Worm (Caenorhabditis elegans) whole organism, mixed stage, embryonic: ENCODE results near the gene srg-21.

Experiments used
- blmp-1 ChIP-seq: fragments of 150-350 bp; optimal IDR thresholded peaks from 2 replicates; lab custom pipeline; 2014; ENCODE audit warnings: missing biosample characterization, missing genetic modification characterization
- nhr-12 ChIP-seq: fragments of 150-350 bp; optimal IDR thresholded peaks from 2 replicates; lab custom pipeline; 2014; ENCODE audit warnings: missing biosample characterization, missing genetic modification characterization
- nhr-237 ChIP-seq: fragments of 150-350 bp; optimal IDR thresholded peaks from 2 replicates; lab custom pipeline; 2014; ENCODE audit warnings: missing biosample characterization, missing genetic modification characterization
- snpc-4 ChIP-seq: fragments of 150-350 bp; optimal IDR thresholded peaks from 2 replicates; lab custom pipeline; 2014; ENCODE audit warnings: missing biosample characterization, missing genetic modification characterization
- unc-62 ChIP-seq: fragments of 150-350 bp; optimal IDR thresholded peaks from 2 replicates; lab custom pipeline; 2014; ENCODE audit warnings: missing biosample characterization, missing genetic modification reagents, missing genetic modification characterization
- ztf-11 ChIP-seq: fragments of 150-350 bp; optimal IDR thresholded peaks from 2 replicates; lab custom pipeline; 2014; ENCODE audit warnings: missing biosample characterization, missing genetic modification characterization

DNA sequence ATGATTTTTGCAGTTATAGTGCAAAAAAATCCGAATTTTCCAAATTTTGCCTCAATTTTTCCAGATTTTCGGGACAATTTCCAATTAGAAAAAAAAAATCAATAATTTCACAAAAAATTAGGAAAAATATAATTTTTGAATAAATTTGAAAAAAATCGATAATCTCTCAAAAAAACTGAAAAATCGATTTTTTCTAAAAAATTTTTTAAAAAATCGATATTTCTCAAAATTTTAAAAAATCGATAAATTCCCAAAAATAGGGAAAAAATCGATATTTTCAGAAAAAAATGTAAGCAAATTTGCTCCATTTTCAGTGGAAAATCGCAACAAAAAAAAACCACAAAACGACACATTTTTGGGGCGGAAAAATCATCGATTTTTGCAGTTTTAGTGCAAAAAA, 23.3 kb downstream of the srg-21 start:
- no peak for TF ChIP-seq nhr-12 (tag; lab: Kevin White, UChicago)
- TF ChIP-seq unc-62 (GFP tag; lab: Kevin White, UChicago): no peak
- TF ChIP-seq nhr-237 (tag; lab: Kevin White, UChicago): no peak
- TF ChIP-seq ztf-11 (tag; lab: Kevin White, UChicago): no peak
- no peak for TF ChIP-seq snpc-4 (tag; lab: Kevin White, UChicago)
- TF ChIP-seq blmp-1 (tag; lab: Kevin White, UChicago): no peak
